Fruit fly (Drosophila melanogaster) whole organism, embryonic: Measurements from ENCODE around the gene CG10298.

ENCODE experiments used
- B-H1 ChIP-seq: fragments of 200-800 bp; sonication (Bioruptor generic); IDR thresholded peaks from 3 replicates; pipeline ENCODE4 v1.3.6; 2022; ENCODE audit warnings: missing biosample characterization, missing genetic modification characterization
- CG10147 ChIP-seq: fragments of 200-800 bp; sonication (Bioruptor generic); optimal IDR thresholded peaks from 2 replicates; lab custom pipeline; 2019; ENCODE audit warnings: missing biosample characterization, mild to moderate bottlenecking, missing genetic modification characterization, moderate library complexity
- CG11085 ChIP-seq: fragments of 200-800 bp; sonication (Bioruptor generic); IDR thresholded peaks from 2 replicates; pipeline ENCODE4 v1.3.6; 2022; ENCODE audit warnings: missing biosample characterization, missing genetic modification characterization
- CG11398 ChIP-seq: fragments of 200-800 bp; sonication (Bioruptor generic); optimal IDR thresholded peaks from 2 replicates; lab custom pipeline; 2016; ENCODE audit warnings: missing biosample characterization, missing genetic modification characterization
- CG14050 ChIP-seq: fragments of 200-800 bp; sonication (Bioruptor generic); IDR thresholded peaks from 3 replicates; pipeline ENCODE4 v1.3.6; 2022; ENCODE audit warnings: missing biosample characterization, missing genetic modification characterization
- CG14965 ChIP-seq: fragments of 200-800 bp; sonication (Bioruptor generic); optimal IDR thresholded peaks from 2 replicates; lab custom pipeline; 2016; ENCODE audit warnings: missing biosample characterization, missing genetic modification characterization, borderline replicate concordance
- CG17186 ChIP-seq: fragments of 200-800 bp; sonication (Bioruptor generic); optimal IDR thresholded peaks from 3 replicates; lab custom pipeline; 2017; ENCODE audit warnings: missing biosample characterization, missing genetic modification reagents, missing genetic modification characterization
- CG17359 ChIP-seq: fragments of 200-800 bp; sonication (Bioruptor generic); optimal IDR thresholded peaks from 3 replicates; lab custom pipeline; 2018; ENCODE audit warnings: missing biosample characterization, mild to moderate bottlenecking, missing genetic modification characterization, moderate library complexity
- CG17385 ChIP-seq: fragments of 200-800 bp; sonication (Bioruptor generic); optimal IDR thresholded peaks from 3 replicates; lab custom pipeline; 2018; ENCODE audit warnings: missing biosample characterization, mild to moderate bottlenecking, missing genetic modification characterization
- CG17568 ChIP-seq: fragments of 200-800 bp; sonication (Bioruptor generic); optimal IDR thresholded peaks from 2 replicates; lab custom pipeline; 2018; ENCODE audit warnings: missing biosample characterization, mild to moderate bottlenecking, missing genetic modification characterization, moderate library complexity
- CG32772 ChIP-seq: fragments of 200-800 bp; sonication (Bioruptor generic); IDR thresholded peaks from 2 replicates; pipeline ENCODE4 v1.3.6; 2022; ENCODE audit warnings: missing biosample characterization, missing genetic modification characterization
- CG34224 ChIP-seq: fragments of 200-800 bp; sonication (Bioruptor generic); IDR thresholded peaks from 3 replicates; pipeline ENCODE4 v1.3.6; 2022; ENCODE audit warnings: missing biosample characterization, missing genetic modification characterization; ENCODE audit not compliant: partially characterized antibody
- CG8281 ChIP-seq: fragments of 200-800 bp; sonication (Bioruptor generic); optimal IDR thresholded peaks from 2 replicates; lab custom pipeline; 2018; ENCODE audit warnings: missing biosample characterization, mild to moderate bottlenecking, missing genetic modification characterization, moderate library complexity
- CG8290 ChIP-seq, 3 experiments: fragments of 200-800 bp; sonication (Bioruptor generic); optimal IDR thresholded peaks; 2 replicates each; lab custom pipeline; 2016 to 2019; ENCODE audit warnings: missing biosample characterization in 3 of 3, missing genetic modification characterization in 3 of 3, mild to moderate bottlenecking in 2 of 3, moderate library complexity in 1 of 3
- CG9817 ChIP-seq: fragments of 200-800 bp; sonication (Bioruptor generic); optimal IDR thresholded peaks from 2 replicates; lab custom pipeline; 2018; ENCODE audit warnings: missing biosample characterization, mild to moderate bottlenecking, missing genetic modification characterization, moderate library complexity
- CHES-1-like ChIP-seq: fragments of 200-800 bp; sonication (Bioruptor generic); optimal IDR thresholded peaks from 2 replicates; lab custom pipeline; 2016; ENCODE audit warnings: missing biosample characterization, missing genetic modification characterization
- D19A ChIP-seq: fragments of 200-800 bp; optimal IDR thresholded peaks from 3 replicates; lab custom pipeline; 2019; ENCODE audit warnings: missing biosample characterization, mild to moderate bottlenecking, missing genetic modification characterization, moderate library complexity
- Doc2 ChIP-seq: fragments of 200-800 bp; sonication (Bioruptor generic); IDR thresholded peaks from 2 replicates; pipeline ENCODE4 v1.3.6; 2022; ENCODE audit warnings: missing biosample characterization, missing genetic modification characterization
- Drgx ChIP-seq: fragments of 200-800 bp; sonication (Bioruptor generic); IDR thresholded peaks from 2 replicates; pipeline ENCODE4 v1.3.6; 2022; ENCODE audit warnings: missing biosample characterization, missing genetic modification characterization
- Eip74EF ChIP-seq, 2 experiments: fragments of 200-800 bp in 1 of 2; fragments of >200 bp in 1 of 2; sonication (Bioruptor generic) in 1 of 2; optimal IDR thresholded peaks; 2 replicates each; lab custom pipeline; 2017 to 2019; ENCODE audit warnings: missing biosample characterization in 2 of 2, missing genetic modification characterization in 2 of 2, mild to moderate bottlenecking in 1 of 2, moderate library complexity in 1 of 2
- Fer3 ChIP-seq: fragments of 200-800 bp; sonication (Bioruptor generic); optimal IDR thresholded peaks from 2 replicates; lab custom pipeline; 2018; ENCODE audit warnings: missing biosample characterization, mild to moderate bottlenecking, missing genetic modification characterization, moderate library complexity
- HLH4C ChIP-seq: fragments of 200-800 bp; sonication (Bioruptor generic); IDR thresholded peaks from 3 replicates; pipeline ENCODE4 v1.3.6; 2022; ENCODE audit warnings: missing biosample characterization, missing genetic modification characterization; ENCODE audit not compliant: partially characterized antibody
- Hand ChIP-seq: fragments of 200-800 bp; sonication (Bioruptor generic); optimal IDR thresholded peaks from 2 replicates; lab custom pipeline; 2017; ENCODE audit warnings: mild to moderate bottlenecking, missing biosample characterization, missing genetic modification reagents, missing genetic modification characterization
- MESR4 ChIP-seq: fragments of 200-800 bp; sonication (Bioruptor generic); optimal IDR thresholded peaks from 2 replicates; lab custom pipeline; 2018; ENCODE audit warnings: missing biosample characterization, mild to moderate bottlenecking, missing genetic modification characterization, moderate library complexity
- Nf-YB ChIP-seq: fragments of 200-800 bp; sonication (Bioruptor generic); optimal IDR thresholded peaks from 3 replicates; lab custom pipeline; 2019; ENCODE audit warnings: missing biosample characterization, mild to moderate bottlenecking, missing genetic modification characterization, moderate library complexity
- Optix ChIP-seq: fragments of 200-800 bp; sonication (Bioruptor generic); IDR thresholded peaks from 3 replicates; pipeline ENCODE4 v1.3.6; 2022; ENCODE audit warnings: missing biosample characterization, missing genetic modification characterization
- Pdp1 ChIP-seq, 2 experiments: fragments of 200-800 bp; sonication (Bioruptor generic); optimal IDR thresholded peaks; 3 replicates each; lab custom pipeline; 2016; ENCODE audit warnings: missing biosample characterization in 2 of 2, missing genetic modification characterization in 2 of 2, mild to moderate bottlenecking in 1 of 2, moderate library complexity in 1 of 2
- Side ChIP-seq: fragments of 200-800 bp; sonication (Bioruptor generic); optimal IDR thresholded peaks from 2 replicates; lab custom pipeline; 2016; ENCODE audit warnings: missing biosample characterization, missing genetic modification characterization
- TFAM ChIP-seq: fragments of 200-800 bp; sonication (Bioruptor generic); optimal IDR thresholded peaks from 2 replicates; lab custom pipeline; 2017; ENCODE audit warnings: missing biosample characterization, missing genetic modification characterization, inconsistent platforms
- bbx ChIP-seq: fragments of 200-800 bp; sonication (Bioruptor generic); IDR thresholded peaks from 2 replicates; pipeline ENCODE4 v1.3.6; 2022; ENCODE audit warnings: missing biosample characterization, missing genetic modification characterization; ENCODE audit not compliant: partially characterized antibody
- bsh ChIP-seq, 2 experiments: fragments of 200-800 bp; sonication (Bioruptor generic); optimal IDR thresholded peaks; 2 replicates each; lab custom pipeline; 2017 to 2018; ENCODE audit warnings: mild to moderate bottlenecking in 2 of 2, missing biosample characterization in 2 of 2, missing genetic modification characterization in 2 of 2, moderate library complexity in 1 of 2
- cato ChIP-seq: fragments of 200-800 bp; sonication (Bioruptor generic); optimal IDR thresholded peaks from 2 replicates; lab custom pipeline; 2016; ENCODE audit warnings: missing biosample characterization, missing genetic modification characterization, borderline replicate concordance
- chinmo ChIP-seq: fragments of 200-800 bp; sonication (Bioruptor generic); IDR thresholded peaks from 4 replicates; pipeline ENCODE4 v1.3.6; 2022; ENCODE audit warnings: missing biosample characterization, missing genetic modification characterization; ENCODE audit not compliant: partially characterized antibody
- fd64A ChIP-seq: fragments of 200-800 bp; sonication (Bioruptor generic); optimal IDR thresholded peaks from 3 replicates; lab custom pipeline; 2018; ENCODE audit warnings: missing biosample characterization, mild to moderate bottlenecking, missing genetic modification characterization
- gem ChIP-seq: fragments of 200-800 bp; sonication (Bioruptor generic); optimal IDR thresholded peaks from 2 replicates; lab custom pipeline; 2019; ENCODE audit warnings: missing biosample characterization, mild to moderate bottlenecking, missing genetic modification characterization, moderate library complexity
- ind ChIP-seq: fragments of 200-800 bp; sonication (Bioruptor generic); optimal IDR thresholded peaks from 3 replicates; lab custom pipeline; 2016; ENCODE audit warnings: missing biosample characterization, missing genetic modification characterization
- inv ChIP-seq: fragments of 200-800 bp; sonication (Bioruptor generic); IDR thresholded peaks from 2 replicates; pipeline ENCODE4 v1.3.6; 2022; ENCODE audit warnings: missing biosample characterization, missing genetic modification characterization; ENCODE audit not compliant: partially characterized antibody
- jing ChIP-seq: fragments of 200-800 bp; sonication (Bioruptor generic); optimal IDR thresholded peaks from 2 replicates; lab custom pipeline; 2018; ENCODE audit warnings: missing biosample characterization, mild to moderate bottlenecking, missing genetic modification characterization
- lilli ChIP-seq: fragments of 200-800 bp; sonication (Bioruptor generic); optimal IDR thresholded peaks from 3 replicates; lab custom pipeline; 2016; ENCODE audit warnings: missing biosample characterization, missing genetic modification characterization
- lov ChIP-seq, 2 experiments: fragments of 200-800 bp in 1 of 2; fragments of >200 bp in 1 of 2; sonication (Bioruptor generic) in 1 of 2; IDR thresholded peaks in 1 of 2; optimal IDR thresholded peaks in 1 of 2; 2 replicates in 1 of 2; 3 replicates in 1 of 2; pipeline versions ENCODE4 v1.3.6 to Lab custom; 2017 to 2022; ENCODE audit warnings: missing biosample characterization in 1 of 2, missing genetic modification characterization in 1 of 2
- nerfin-1 ChIP-seq: fragments of 200-800 bp; sonication (Bioruptor generic); optimal IDR thresholded peaks from 3 replicates; lab custom pipeline; 2019; ENCODE audit warnings: missing biosample characterization, mild to moderate bottlenecking, missing genetic modification characterization, moderate library complexity
- phol ChIP-seq: fragments of 200-800 bp; sonication (Bioruptor generic); optimal IDR thresholded peaks from 3 replicates; lab custom pipeline; 2018; ENCODE audit warnings: missing biosample characterization, mild to moderate bottlenecking, missing genetic modification characterization, moderate library complexity
- salm ChIP-seq: fragments of 200-800 bp; sonication (Bioruptor generic); optimal IDR thresholded peaks from 2 replicates; lab custom pipeline; 2018; ENCODE audit warnings: missing biosample characterization, mild to moderate bottlenecking, missing genetic modification characterization
- tll ChIP-seq, 2 experiments: fragments of 200-800 bp in 1 of 2; fragments of >200 bp in 1 of 2; sonication (Bioruptor generic) in 1 of 2; optimal IDR thresholded peaks; 2 replicates each; lab custom pipeline; 2017 to 2019; ENCODE audit warnings: missing biosample characterization in 2 of 2, missing genetic modification characterization in 2 of 2, mild to moderate bottlenecking in 1 of 2, moderate library complexity in 1 of 2
- tna ChIP-seq: fragments of 200-800 bp; sonication (Bioruptor generic); IDR thresholded peaks from 2 replicates; pipeline ENCODE4 v1.3.6; 2022; ENCODE audit warnings: missing biosample characterization, missing genetic modification characterization; ENCODE audit not compliant: partially characterized antibody
- trem ChIP-seq: fragments of 200-800 bp; optimal IDR thresholded peaks from 3 replicates; lab custom pipeline; 2019; ENCODE audit warnings: missing biosample characterization, mild to moderate bottlenecking, missing genetic modification characterization, moderate library complexity
- tx ChIP-seq: fragments of 200-800 bp; sonication (Bioruptor generic); optimal IDR thresholded peaks from 2 replicates; lab custom pipeline; 2016; ENCODE audit warnings: missing biosample characterization, missing genetic modification characterization

CG10298 gene

dm6 chr3R:6350755-6351154 lies 8.0 kb downstream of the CG10298 start, which contains the start of gene Pak (continued):
- TF ChIP-seq Doc2 (GFP tag; lab: Robert Waterston, UW) = no peak
- peak; percentile 93 for TF ChIP-seq tna (GFP tag; lab: Robert Waterston, UW)
- TF ChIP-seq Fer3 (tag; lab: Kevin White, UChicago) = no peak
- peak; percentile 31 for TF ChIP-seq lilli (GFP tag; lab: Kevin White, UChicago)
- TF ChIP-seq CG17385 = no peak
- peak; percentile 93 for TF ChIP-seq bbx
- no peak for TF ChIP-seq lov (optimal IDR thresholded peaks at IDR 0.05; lab: Kevin White, UChicago)
- TF ChIP-seq lov (GFP tag; IDR thresholded peaks at IDR 0.05; lab: Robert Waterston, UW) = no peak
- no peak for TF ChIP-seq Eip74EF (GFP tag; optimal IDR thresholded peaks at IDR 0.05; lab: Kevin White, UChicago)
- no peak for TF ChIP-seq Hand
- no peak for TF ChIP-seq CG9817
- TF ChIP-seq CG11085 (GFP tag; lab: Robert Waterston, UW) = no peak
- TF ChIP-seq Side = no peak
- no peak for TF ChIP-seq CG8281
- TF ChIP-seq tx (GFP tag; lab: Kevin White, UChicago) = no peak
- no peak for TF ChIP-seq CG32772 (GFP tag; lab: Robert Waterston, UW)
- no peak for TF ChIP-seq TFAM (GFP tag; lab: Kevin White, UChicago)
- peak; percentile 57 for TF ChIP-seq phol (tag; lab: Kevin White, UChicago)
- TF ChIP-seq CG8290 (GFP tag; optimal IDR thresholded peaks at IDR 0.05; lab: Kevin White, UChicago) = peak; percentile 43
- TF ChIP-seq CG8290 (tag; optimal IDR thresholded peaks at IDR 0.05; lab: Kevin White, UChicago) = peak in 1 of 2 experiments; percentile 56
- peak; percentile 92 for TF ChIP-seq inv (GFP tag; lab: Robert Waterston, UW)
- TF ChIP-seq Optix (GFP tag; lab: Robert Waterston, UW) = no peak
- no peak for TF ChIP-seq CG14050 (GFP tag; lab: Robert Waterston, UW)
- peak; percentile 46 for TF ChIP-seq gem (tag; lab: Kevin White, UChicago)
- TF ChIP-seq CG34224 (GFP tag; lab: Robert Waterston, UW) = peak; percentile 86
- TF ChIP-seq CG11398 = no peak
- no peak for TF ChIP-seq cato (GFP tag; lab: Kevin White, UChicago)
- no peak for TF ChIP-seq CG17568 (GFP tag; lab: Kevin White, UChicago)
- no peak for TF ChIP-seq nerfin-1 (tag; lab: Kevin White, UChicago)
- TF ChIP-seq CHES-1-like (GFP tag; lab: Kevin White, UChicago) = peak; percentile 11
- TF ChIP-seq CG17186 (GFP tag; lab: Kevin White, UChicago) = peak; percentile 25
- no peak for TF ChIP-seq jing (GFP tag; lab: Kevin White, UChicago)
- TF ChIP-seq MESR4 (GFP tag; lab: Kevin White, UChicago) = peak; percentile 85
- no peak for TF ChIP-seq Drgx (GFP tag; lab: Robert Waterston, UW)
- no peak for TF ChIP-seq Pdp1 (GFP tag; optimal IDR thresholded peaks at IDR 0.05; lab: Kevin White, UChicago)
- no peak for TF ChIP-seq fd64A (GFP tag; lab: Kevin White, UChicago)
- no peak for TF ChIP-seq B-H1 (GFP tag; lab: Robert Waterston, UW)
- no peak for TF ChIP-seq Nf-YB (GFP tag; lab: Kevin White, UChicago)
- TF ChIP-seq HLH4C (GFP tag; lab: Robert Waterston, UW) = peak; percentile 90
- TF ChIP-seq CG17359 = no peak
- peak in 1 of 2 experiments; percentile 36 for TF ChIP-seq tll (GFP tag; optimal IDR thresholded peaks at IDR 0.05; lab: Kevin White, UChicago)
- no peak for TF ChIP-seq bsh (GFP tag; optimal IDR thresholded peaks at IDR 0.05; lab: Kevin White, UChicago)
- TF ChIP-seq trem (tag; lab: Kevin White, UChicago) = peak; percentile 54
- no peak for TF ChIP-seq CG14965
- TF ChIP-seq salm = no peak
- no peak for TF ChIP-seq ind (GFP tag; lab: Kevin White, UChicago)
- TF ChIP-seq D19A = no peak
- peak; percentile 89; the same call in 2 of the 4 replicates for TF ChIP-seq chinmo (GFP tag; lab: Robert Waterston, UW)
- TF ChIP-seq CG10147 (GFP tag; lab: Kevin White, UChicago) = no peak
